Worm (Caenorhabditis elegans): ENCODE measurements around the gene hil-7.
"Not testable (repeated sequence)": the region's sequence is repeated elsewhere in the genome, so short reads cannot be mapped to it uniquely, and the experiment has no call there.

DNA sequence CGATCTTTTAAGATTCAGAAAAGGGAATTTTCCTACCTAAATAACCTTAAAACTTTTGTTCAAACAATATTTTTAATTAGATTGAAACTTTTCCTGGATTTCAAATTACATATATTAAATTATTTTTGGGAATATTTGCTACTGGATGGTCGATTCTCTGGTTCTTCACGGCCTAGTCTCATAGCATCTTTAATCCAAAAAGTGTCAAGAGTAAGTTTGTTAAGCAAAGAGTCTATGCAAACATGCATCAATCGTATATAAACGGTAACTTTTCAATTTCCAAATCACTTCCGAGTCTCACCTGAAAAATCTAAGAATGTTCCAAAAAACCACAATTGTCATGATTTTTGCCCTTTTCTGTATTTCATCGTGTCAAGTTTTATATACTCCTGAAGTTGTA is 48.2 kb upstream of the hil-7 start, which contains the start of gene nspb-4:
- TF ChIP-seq ztf-11 (tag; optimal IDR thresholded peaks at IDR 0.05); elt-2 (tag; optimal IDR thresholded peaks at IDR 0.05); pha-4 (tag; optimal IDR thresholded peaks at IDR 0.05); aly-2 (tag; optimal IDR thresholded peaks at IDR 0.05); nhr-76 (tag; optimal IDR thresholded peaks at IDR 0.05); fkh-10 (GFP tag; optimal IDR thresholded peaks at IDR 0.05); skn-1 (tag; optimal IDR thresholded peaks at IDR 0.05); ceh-16 (tag; optimal IDR thresholded peaks at IDR 0.05); unc-39 (tag; optimal IDR thresholded peaks at IDR 0.05); ZK546.5 (tag; optimal IDR thresholded peaks at IDR 0.05); nhr-237 (tag; optimal IDR thresholded peaks at IDR 0.05); unc-62 (GFP tag; optimal IDR thresholded peaks at IDR 0.05); zag-1 (tag; optimal IDR thresholded peaks at IDR 0.05); ama-1 (optimal IDR thresholded peaks at IDR 0.05): not testable (repeated sequence)

All from whole organism, L3 larva.